Fruit fly (Drosophila melanogaster): ENCODE measurements around the gene CG43078.

CG43078 gene

dm6 chr3L:8575844-8576842 lies at the start of gene CG43078, which contains the start of gene CG6638:
TSS of gene CG43078 (plus strand) at chr3L:8576808.
TSS of gene CG6638 (minus strand) at chr3L:8576078.
- TF ChIP-seq Jra (GFP tag; optimal IDR thresholded peaks at IDR 0.05): no peak
- no peak for TF ChIP-seq jim (GFP tag; optimal IDR thresholded peaks at IDR 0.05)
- TF ChIP-seq foxo (GFP tag; optimal IDR thresholded peaks at IDR 0.05): peak in 1 of 2 experiments; percentile 34
- TF ChIP-seq Mio (GFP tag; optimal IDR thresholded peaks at IDR 0.05): no peak
- no peak for TF ChIP-seq Rel (GFP tag; optimal IDR thresholded peaks at IDR 0.05)
- peak; percentile 57 for TF ChIP-seq Rel (tag; optimal IDR thresholded peaks at IDR 0.05)
- peak; percentile 26 for TF ChIP-seq psq (GFP tag; optimal IDR thresholded peaks at IDR 0.05)
- TF ChIP-seq rgr (GFP tag; optimal IDR thresholded peaks at IDR 0.05): peak; percentile 46
- no peak for TF ChIP-seq CrebA (GFP tag; optimal IDR thresholded peaks at IDR 0.05; ENCODE audit: borderline replicate concordance)
- no peak for TF ChIP-seq br (GFP tag; optimal IDR thresholded peaks at IDR 0.05)
- TF ChIP-seq Dfd (GFP tag; optimal IDR thresholded peaks at IDR 0.05): no peak

- no peak for TF ChIP-seq Hr83 (GFP tag; optimal IDR thresholded peaks at IDR 0.05; ENCODE audit: poor library complexity, severe bottlenecking)
- no peak for TF ChIP-seq woc (GFP tag; optimal IDR thresholded peaks at IDR 0.05)
- TF ChIP-seq brk (GFP tag; optimal IDR thresholded peaks at IDR 0.05): no peak
- TF ChIP-seq Mio (GFP tag; optimal IDR thresholded peaks at IDR 0.05): no peak
- no peak for TF ChIP-seq br (GFP tag; optimal IDR thresholded peaks at IDR 0.05)
- TF ChIP-seq OdsH (GFP tag; optimal IDR thresholded peaks at IDR 0.05): no peak
- no peak for TF ChIP-seq psq (GFP tag; optimal IDR thresholded peaks at IDR 0.05)
- TF ChIP-seq CrebA (GFP tag; optimal IDR thresholded peaks at IDR 0.05; ENCODE audit: borderline replicate concordance): no peak
- no peak for TF ChIP-seq jim (GFP tag; optimal IDR thresholded peaks at IDR 0.05)
- no peak for TF ChIP-seq CG32264 (GFP tag; optimal IDR thresholded peaks at IDR 0.05)
- no peak for TF ChIP-seq Dfd (GFP tag; optimal IDR thresholded peaks at IDR 0.05)
- no peak for TF ChIP-seq CG9705 (GFP tag; optimal IDR thresholded peaks at IDR 0.05)
- no peak for TF ChIP-seq sage (GFP tag; optimal IDR thresholded peaks at IDR 0.05)
- TF ChIP-seq HLH106 (tag; optimal IDR thresholded peaks at IDR 0.05): no peak
- no peak for TF ChIP-seq Dif (GFP tag; optimal IDR thresholded peaks at IDR 0.05; ENCODE audit: partially characterized antibody)
- TF ChIP-seq tai (GFP tag; optimal IDR thresholded peaks at IDR 0.05): no peak
- no peak for TF ChIP-seq Hr78 (GFP tag; optimal IDR thresholded peaks at IDR 0.05)
- TF ChIP-seq pan (optimal IDR thresholded peaks at IDR 0.05): no peak
These were observed 48.8 kb upstream of the CG43078 start for dm6 chr3L:8527829-8528228.

- TF ChIP-seq CrebA (GFP tag; optimal IDR thresholded peaks at IDR 0.05; ENCODE audit: borderline replicate concordance) (no peak), rgr (GFP tag; optimal IDR thresholded peaks at IDR 0.05) (no peak), ey (GFP tag; optimal IDR thresholded peaks at IDR 0.05) (peak; percentile 25), Hr78 (GFP tag; optimal IDR thresholded peaks at IDR 0.05) (no peak), brk (GFP tag; optimal IDR thresholded peaks at IDR 0.05) (no peak), Rel (GFP tag; optimal IDR thresholded peaks at IDR 0.05) (no peak), Rel (tag; optimal IDR thresholded peaks at IDR 0.05) (peak; percentile 14), sage (GFP tag; optimal IDR thresholded peaks at IDR 0.05) (peak; percentile 30), Jra (GFP tag; optimal IDR thresholded peaks at IDR 0.05) (no peak), HLH106 (tag; optimal IDR thresholded peaks at IDR 0.05) (peak; percentile 9), h (GFP tag; optimal IDR thresholded peaks at IDR 0.05) (peak; percentile 54), Myc (optimal IDR thresholded peaks at IDR 0.05) (no peak), jim (GFP tag; optimal IDR thresholded peaks at IDR 0.05) (no peak), Mio (GFP tag; optimal IDR thresholded peaks at IDR 0.05) (no peak), usp (GFP tag; optimal IDR thresholded peaks at IDR 0.05) (no peak)
These were observed 48.1 kb upstream of the CG43078 start for dm6 chr3L:8528546-8528945.

- TF ChIP-seq N (GFP tag; optimal IDR thresholded peaks at IDR 0.05): no peak
- TF ChIP-seq lola (GFP tag; optimal IDR thresholded peaks at IDR 0.05): no peak
- no peak for TF ChIP-seq Hnf4 (GFP tag; optimal IDR thresholded peaks at IDR 0.05)
- TF ChIP-seq ey (GFP tag; optimal IDR thresholded peaks at IDR 0.05): no peak
- no peak for TF ChIP-seq brk (GFP tag; optimal IDR thresholded peaks at IDR 0.05)
- TF ChIP-seq Dfd (GFP tag; optimal IDR thresholded peaks at IDR 0.05): no peak
- no peak for TF ChIP-seq dmrt93B (GFP tag; optimal IDR thresholded peaks at IDR 0.05)
- TF ChIP-seq sv (GFP tag; optimal IDR thresholded peaks at IDR 0.05): no peak
- no peak for TF ChIP-seq GATAd (GFP tag; optimal IDR thresholded peaks at IDR 0.05)
- no peak for TF ChIP-seq CrebA (GFP tag; optimal IDR thresholded peaks at IDR 0.05; ENCODE audit: borderline replicate concordance)
- TF ChIP-seq Dif (GFP tag; optimal IDR thresholded peaks at IDR 0.05; ENCODE audit: partially characterized antibody): no peak
- no peak for TF ChIP-seq Sp1 (GFP tag; optimal IDR thresholded peaks at IDR 0.05)
- TF ChIP-seq HLH106 (tag; optimal IDR thresholded peaks at IDR 0.05): no peak
- TF ChIP-seq Abd-B (GFP tag; optimal IDR thresholded peaks at IDR 0.05): no peak
- TF ChIP-seq h (GFP tag; optimal IDR thresholded peaks at IDR 0.05): no peak
These were observed 46.9 kb upstream of the CG43078 start for dm6 chr3L:8529701-8530100.
